Fruit fly (Drosophila melanogaster) whole organism, embryonic: Measurements from ENCODE around the gene Vps26.

ENCODE experiments used
- Adf1 ChIP-seq: fragments of 200-800 bp; sonication (Bioruptor generic); IDR thresholded peaks from 2 replicates; pipeline ENCODE4 v1.3.6; 2022; ENCODE audit warnings: missing biosample characterization, missing genetic modification characterization
- CG10959 ChIP-seq: fragments of 200-800 bp; sonication (Bioruptor generic); IDR thresholded peaks from 2 replicates; pipeline ENCODE4 v1.3.6; 2022; ENCODE audit warnings: missing biosample characterization, missing genetic modification characterization
- CG11093 ChIP-seq: fragments of 200-800 bp; sonication (Bioruptor generic); IDR thresholded peaks from 3 replicates; pipeline ENCODE4 v1.3.6; 2022; ENCODE audit warnings: missing biosample characterization, missing genetic modification characterization
- CG11504 ChIP-seq: fragments of 200-800 bp; sonication (Bioruptor generic); optimal IDR thresholded peaks from 3 replicates; lab custom pipeline; 2019; ENCODE audit warnings: missing biosample characterization, mild to moderate bottlenecking, missing genetic modification characterization, moderate library complexity
- CG11695 ChIP-seq: fragments of 200-800 bp; sonication (Bioruptor generic); IDR thresholded peaks from 3 replicates; pipeline ENCODE4 v1.3.6; 2022; ENCODE audit warnings: missing biosample characterization, missing genetic modification characterization
- CG12744 ChIP-seq: fragments of 200-800 bp; sonication (Bioruptor generic); optimal IDR thresholded peaks from 2 replicates; lab custom pipeline; 2016; ENCODE audit warnings: missing biosample characterization, missing genetic modification characterization
- CG13296 ChIP-seq: fragments of 200-800 bp; sonication (Bioruptor generic); optimal IDR thresholded peaks from 3 replicates; lab custom pipeline; 2018; ENCODE audit warnings: missing biosample characterization, mild to moderate bottlenecking, missing genetic modification characterization
- CG1529 ChIP-seq: fragments of 200-800 bp; sonication (Bioruptor generic); optimal IDR thresholded peaks from 3 replicates; lab custom pipeline; 2018; ENCODE audit warnings: missing biosample characterization, missing genetic modification characterization
- CG15696 ChIP-seq: fragments of 200-800 bp; sonication (Bioruptor generic); optimal IDR thresholded peaks from 2 replicates; lab custom pipeline; 2019; ENCODE audit warnings: missing biosample characterization, mild to moderate bottlenecking, missing genetic modification characterization, moderate library complexity
- CG16863 ChIP-seq: fragments of 200-800 bp; sonication (Bioruptor generic); optimal IDR thresholded peaks from 3 replicates; lab custom pipeline; 2016; ENCODE audit warnings: missing biosample characterization, missing genetic modification characterization
- CG18262 ChIP-seq: fragments of 200-800 bp; optimal IDR thresholded peaks from 3 replicates; lab custom pipeline; 2019; ENCODE audit warnings: missing biosample characterization, mild to moderate bottlenecking, missing genetic modification characterization, moderate library complexity
- CG2120 ChIP-seq: fragments of 200-800 bp; sonication (Bioruptor generic); optimal IDR thresholded peaks from 3 replicates; lab custom pipeline; 2016; ENCODE audit warnings: missing biosample characterization, missing genetic modification characterization
- CG2129 ChIP-seq: fragments of 200-800 bp; sonication (Bioruptor generic); IDR thresholded peaks from 2 replicates; pipeline ENCODE4 v1.3.6; 2022; ENCODE audit warnings: missing biosample characterization, missing genetic modification characterization; ENCODE audit not compliant: partially characterized antibody
- CG2199 ChIP-seq: fragments of 200-800 bp; sonication (Bioruptor generic); IDR thresholded peaks from 3 replicates; pipeline ENCODE4 v1.3.6; 2022; ENCODE audit warnings: missing biosample characterization, missing genetic modification characterization
- CG32772 ChIP-seq: fragments of 200-800 bp; sonication (Bioruptor generic); IDR thresholded peaks from 2 replicates; pipeline ENCODE4 v1.3.6; 2022; ENCODE audit warnings: missing biosample characterization, missing genetic modification characterization
- CG4424 ChIP-seq: fragments of 200-800 bp; sonication (Bioruptor generic); optimal IDR thresholded peaks from 3 replicates; lab custom pipeline; 2016; ENCODE audit warnings: missing biosample characterization, missing genetic modification characterization
- CG4617 ChIP-seq: fragments of 200-800 bp; sonication (Bioruptor generic); optimal IDR thresholded peaks from 3 replicates; lab custom pipeline; 2016; ENCODE audit warnings: missing biosample characterization, missing genetic modification characterization, borderline replicate concordance
- CG6854 ChIP-seq: fragments of 200-800 bp; sonication (Bioruptor generic); optimal IDR thresholded peaks from 3 replicates; lab custom pipeline; 2017; ENCODE audit warnings: missing biosample characterization, mild to moderate bottlenecking, missing genetic modification characterization
- CG8765 ChIP-seq: fragments of 200-800 bp; sonication (Bioruptor generic); IDR thresholded peaks from 2 replicates; pipeline ENCODE4 v1.3.6; 2022; ENCODE audit warnings: missing biosample characterization, missing genetic modification characterization
- CG9437 ChIP-seq: fragments of 200-800 bp; sonication (Bioruptor generic); optimal IDR thresholded peaks from 2 replicates; lab custom pipeline; 2018; ENCODE audit warnings: missing biosample characterization, mild to moderate bottlenecking, missing genetic modification characterization
- CG9797 ChIP-seq: fragments of 200-800 bp; sonication (Bioruptor generic); optimal IDR thresholded peaks from 3 replicates; lab custom pipeline; 2018; ENCODE audit warnings: missing biosample characterization, mild to moderate bottlenecking, missing genetic modification characterization
- CG9876 ChIP-seq: fragments of 200-800 bp; sonication (Bioruptor generic); optimal IDR thresholded peaks from 2 replicates; lab custom pipeline; 2016; ENCODE audit warnings: missing biosample characterization, missing genetic modification characterization
- CTCF ChIP-seq: fragments of 200-800 bp; sonication (Bioruptor generic); optimal IDR thresholded peaks from 2 replicates; lab custom pipeline; 2017; ENCODE audit warnings: missing biosample characterization, mild to moderate bottlenecking, missing genetic modification characterization, moderate library complexity
- Chrac-16 ChIP-seq: fragments of 200-800 bp; sonication (Bioruptor generic); optimal IDR thresholded peaks from 3 replicates; lab custom pipeline; 2016; ENCODE audit warnings: missing biosample characterization, missing genetic modification characterization
- D19A ChIP-seq: fragments of 200-800 bp; optimal IDR thresholded peaks from 3 replicates; lab custom pipeline; 2019; ENCODE audit warnings: missing biosample characterization, mild to moderate bottlenecking, missing genetic modification characterization, moderate library complexity
- D19B ChIP-seq: fragments of 200-800 bp; sonication (Bioruptor generic); optimal IDR thresholded peaks from 2 replicates; lab custom pipeline; 2017; ENCODE audit warnings: missing biosample characterization, mild to moderate bottlenecking, missing genetic modification characterization
- H2.0 ChIP-seq: fragments of 200-800 bp; sonication (Bioruptor generic); IDR thresholded peaks from 2 replicates; pipeline ENCODE4 v1.3.6; 2022; ENCODE audit warnings: missing biosample characterization, missing genetic modification characterization
- Kr ChIP-seq: fragments of 200-800 bp; sonication (Bioruptor generic); optimal IDR thresholded peaks from 2 replicates; lab custom pipeline; 2017; ENCODE audit warnings: missing biosample characterization, mild to moderate bottlenecking, missing genetic modification characterization
- Mad ChIP-seq: fragments of 200-800 bp; sonication (Bioruptor generic); optimal IDR thresholded peaks from 2 replicates; lab custom pipeline; 2016; ENCODE audit warnings: missing biosample characterization, missing genetic modification characterization
- PHDP ChIP-seq: fragments of 200-800 bp; sonication (Bioruptor generic); optimal IDR thresholded peaks from 3 replicates; lab custom pipeline; 2018; ENCODE audit warnings: missing biosample characterization, mild to moderate bottlenecking, missing genetic modification characterization, moderate library complexity
- Poxn ChIP-seq: fragments of 200-800 bp; sonication (Bioruptor generic); IDR thresholded peaks from 2 replicates; pipeline ENCODE4 v1.3.6; 2022; ENCODE audit warnings: missing biosample characterization, missing genetic modification characterization
- Sin3A ChIP-seq: fragments of >200 bp; optimal IDR thresholded peaks from 2 replicates; lab custom pipeline; 2018
- Six4 ChIP-seq: fragments of 200-800 bp; sonication (Bioruptor generic); optimal IDR thresholded peaks from 2 replicates; lab custom pipeline; 2016; ENCODE audit warnings: missing biosample characterization, missing genetic modification characterization
- Vsx1 ChIP-seq: fragments of 200-800 bp; sonication (Bioruptor generic); optimal IDR thresholded peaks from 2 replicates; lab custom pipeline; 2017; ENCODE audit warnings: missing biosample characterization, mild to moderate bottlenecking, missing genetic modification characterization, missing genetic modification reagents
- Xbp1 ChIP-seq: fragments of 200-800 bp; sonication (Bioruptor generic); optimal IDR thresholded peaks from 3 replicates; lab custom pipeline; 2016; ENCODE audit warnings: missing biosample characterization, mild to moderate bottlenecking, missing genetic modification characterization
- ab ChIP-seq: fragments of 200-800 bp; sonication (Bioruptor generic); optimal IDR thresholded peaks from 2 replicates; lab custom pipeline; 2016; ENCODE audit warnings: missing biosample characterization, missing genetic modification characterization
- ase ChIP-seq: fragments of 200-800 bp; sonication (Bioruptor generic); IDR thresholded peaks from 3 replicates; pipeline ENCODE4 v1.3.6; 2022; ENCODE audit warnings: missing biosample characterization, missing genetic modification characterization
- caup ChIP-seq: fragments of 200-800 bp; sonication (Bioruptor generic); optimal IDR thresholded peaks from 3 replicates; lab custom pipeline; 2017; ENCODE audit warnings: missing biosample characterization, mild to moderate bottlenecking, missing genetic modification characterization, moderate library complexity; ENCODE audit not compliant: severe bottlenecking
- cg ChIP-seq: fragments of 200-800 bp; sonication (Bioruptor generic); optimal IDR thresholded peaks from 3 replicates; lab custom pipeline; 2019; ENCODE audit warnings: missing biosample characterization, mild to moderate bottlenecking, missing genetic modification characterization, moderate library complexity
- dan ChIP-seq: fragments of 200-800 bp; sonication (Bioruptor generic); IDR thresholded peaks from 2 replicates; pipeline ENCODE4 v1.3.6; 2022; ENCODE audit warnings: missing biosample characterization, missing genetic modification characterization
- esg ChIP-seq: fragments of 200-800 bp; sonication (Bioruptor generic); conservative IDR thresholded peaks from 2 replicates; pipeline ENCODE4 v1.3.6; 2022; ENCODE audit warnings: missing biosample characterization, missing genetic modification characterization
- exex ChIP-seq: fragments of 200-800 bp; sonication (Bioruptor generic); optimal IDR thresholded peaks from 4 replicates; lab custom pipeline; 2018; ENCODE audit warnings: missing biosample characterization, mild to moderate bottlenecking, missing genetic modification characterization, moderate library complexity
- ftz-f1 ChIP-seq: fragments of 200-800 bp; sonication (Bioruptor generic); optimal IDR thresholded peaks from 2 replicates; lab custom pipeline; 2016; ENCODE audit warnings: missing biosample characterization, missing genetic modification characterization
- gsb-n ChIP-seq: fragments of 200-800 bp; sonication (Bioruptor generic); optimal IDR thresholded peaks from 3 replicates; lab custom pipeline; 2018; ENCODE audit warnings: missing biosample characterization, mild to moderate bottlenecking, missing genetic modification characterization
- lov ChIP-seq, 2 experiments: fragments of 200-800 bp in 1 of 2; fragments of >200 bp in 1 of 2; sonication (Bioruptor generic) in 1 of 2; IDR thresholded peaks in 1 of 2; optimal IDR thresholded peaks in 1 of 2; 2 replicates in 1 of 2; 3 replicates in 1 of 2; pipeline versions ENCODE4 v1.3.6 to Lab custom; 2017 to 2022; ENCODE audit warnings: missing biosample characterization in 1 of 2, missing genetic modification characterization in 1 of 2
- nom ChIP-seq: fragments of 200-800 bp; sonication (Bioruptor generic); optimal IDR thresholded peaks from 2 replicates; lab custom pipeline; 2017; ENCODE audit warnings: missing biosample characterization, missing genetic modification characterization, mild to moderate bottlenecking, moderate library complexity, missing genetic modification reagents
- odd ChIP-seq: fragments of 200-800 bp; sonication (Bioruptor generic); optimal IDR thresholded peaks from 2 replicates; lab custom pipeline; 2017; ENCODE audit warnings: missing biosample characterization, mild to moderate bottlenecking, missing genetic modification characterization
- onecut ChIP-seq: fragments of 200-800 bp; sonication (Bioruptor generic); IDR thresholded peaks from 2 replicates; pipeline ENCODE4 v1.3.6; 2022; ENCODE audit warnings: missing biosample characterization, missing genetic modification characterization
- seq ChIP-seq: fragments of 200-800 bp; sonication (Bioruptor generic); IDR thresholded peaks from 2 replicates; pipeline ENCODE4 v1.3.6; 2022; ENCODE audit warnings: missing biosample characterization, missing genetic modification characterization
- so ChIP-seq: fragments of 200-800 bp; sonication (Bioruptor generic); IDR thresholded peaks from 3 replicates; pipeline ENCODE4 v1.3.6; 2022; ENCODE audit warnings: missing biosample characterization, missing genetic modification characterization
- ssp ChIP-seq: fragments of 200-800 bp; sonication (Bioruptor generic); IDR thresholded peaks from 2 replicates; pipeline ENCODE4 v1.3.6; 2022; ENCODE audit warnings: missing biosample characterization, missing genetic modification characterization
- tgo ChIP-seq: fragments of 200-800 bp; sonication (Bioruptor generic); IDR thresholded peaks from 3 replicates; pipeline ENCODE4 v1.3.6; 2022; ENCODE audit warnings: missing biosample characterization, missing genetic modification characterization
- vvl ChIP-seq: fragments of 200-800 bp; sonication (Bioruptor generic); IDR thresholded peaks from 2 replicates; pipeline ENCODE4 v1.3.6; 2022; ENCODE audit warnings: missing biosample characterization, missing genetic modification characterization
- zf30C ChIP-seq: fragments of 200-800 bp; sonication (Bioruptor generic); optimal IDR thresholded peaks from 3 replicates; lab custom pipeline; 2018; ENCODE audit warnings: missing biosample characterization, mild to moderate bottlenecking, missing genetic modification characterization

Vps26 gene

DNA sequence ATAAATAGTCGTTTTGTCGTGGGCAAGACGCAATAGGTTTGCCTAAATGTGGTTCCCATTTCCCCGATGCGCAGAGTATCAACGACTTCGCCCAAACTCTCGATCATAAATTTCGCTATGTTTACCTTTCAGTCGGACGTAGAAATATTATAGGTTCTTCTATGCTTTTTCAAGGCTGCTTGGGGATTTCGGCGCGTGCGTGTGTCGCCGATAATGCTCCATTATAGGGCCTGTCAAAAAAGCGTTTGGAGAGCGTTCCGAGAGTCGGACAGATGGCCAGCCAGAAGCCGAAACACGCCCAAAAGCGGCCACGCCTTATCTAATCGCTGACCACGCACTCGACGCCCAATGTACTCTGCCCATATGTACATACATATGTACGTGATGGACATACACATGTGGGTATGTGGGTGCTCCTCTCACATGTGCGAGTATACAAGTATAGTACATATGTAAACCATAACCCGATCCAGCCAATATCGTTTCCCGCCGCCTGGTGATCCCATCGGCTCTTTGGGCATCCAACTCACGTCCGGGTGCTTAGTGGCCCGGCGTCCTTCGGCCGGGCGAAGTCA, 24.9 kb upstream of the Vps26 start (continued):
- TF ChIP-seq CG32772 (GFP tag; lab: Robert Waterston, UW) = no peak
- TF ChIP-seq Adf1 = no peak
- TF ChIP-seq CG6854 (GFP tag; lab: Kevin White, UChicago) = no peak
- TF ChIP-seq exex (tag; lab: Kevin White, UChicago) = peak; percentile 67
- no peak for TF ChIP-seq seq
- no peak for TF ChIP-seq onecut
- TF ChIP-seq caup (GFP tag; lab: Kevin White, UChicago) = no peak
- peak; percentile 17 for TF ChIP-seq ftz-f1 (GFP tag; lab: Kevin White, UChicago)
- no peak for TF ChIP-seq CTCF (GFP tag; lab: Kevin White, UChicago)
- TF ChIP-seq CG9797 (GFP tag; lab: Kevin White, UChicago) = no peak
- no peak for TF ChIP-seq CG9437 (GFP tag; lab: Kevin White, UChicago)
- TF ChIP-seq CG4617 = no peak
- TF ChIP-seq CG11093 (GFP tag; lab: Robert Waterston, UW) = no peak
- no peak for TF ChIP-seq CG4424 (GFP tag; lab: Kevin White, UChicago)
- TF ChIP-seq nom (GFP tag; lab: Kevin White, UChicago) = no peak
- TF ChIP-seq CG12744 (GFP tag; lab: Kevin White, UChicago) = no peak
- TF ChIP-seq D19B (GFP tag; lab: Kevin White, UChicago) = no peak
- no peak for TF ChIP-seq CG10959 (GFP tag; lab: Robert Waterston, UW)
- peak; percentile 12 for TF ChIP-seq cg (GFP tag; lab: Kevin White, UChicago)
- no peak for TF ChIP-seq CG2199 (GFP tag; lab: Robert Waterston, UW)
- no peak for TF ChIP-seq ase (GFP tag; lab: Robert Waterston, UW)
- TF ChIP-seq CG2129 (GFP tag; lab: Robert Waterston, UW) = no peak
- no peak for TF ChIP-seq Xbp1 (GFP tag; lab: Kevin White, UChicago)
- no peak for TF ChIP-seq CG9876
- TF ChIP-seq Kr (GFP tag; lab: Kevin White, UChicago) = no peak
- TF ChIP-seq CG11695 = no peak
- TF ChIP-seq Sin3A = no peak
- TF ChIP-seq odd = no peak
- TF ChIP-seq D19A = peak; percentile 38
- no peak for TF ChIP-seq CG18262
- TF ChIP-seq CG8765 (GFP tag; lab: Robert Waterston, UW) = no peak
- TF ChIP-seq Six4 (GFP tag; lab: Kevin White, UChicago) = no peak
- no peak for TF ChIP-seq ssp
- no peak for TF ChIP-seq zf30C
- TF ChIP-seq Mad (GFP tag; lab: Kevin White, UChicago) = no peak
- TF ChIP-seq so (GFP tag; lab: Robert Waterston, UW) = no peak
- TF ChIP-seq lov (optimal IDR thresholded peaks at IDR 0.05; lab: Kevin White, UChicago) = no peak
- TF ChIP-seq lov (GFP tag; IDR thresholded peaks at IDR 0.05; lab: Robert Waterston, UW) = no peak
- no peak for TF ChIP-seq CG15696 (tag; lab: Kevin White, UChicago)
- no peak for TF ChIP-seq CG16863 (GFP tag; lab: Kevin White, UChicago)
- TF ChIP-seq CG2120 = peak; percentile 23

DNA sequence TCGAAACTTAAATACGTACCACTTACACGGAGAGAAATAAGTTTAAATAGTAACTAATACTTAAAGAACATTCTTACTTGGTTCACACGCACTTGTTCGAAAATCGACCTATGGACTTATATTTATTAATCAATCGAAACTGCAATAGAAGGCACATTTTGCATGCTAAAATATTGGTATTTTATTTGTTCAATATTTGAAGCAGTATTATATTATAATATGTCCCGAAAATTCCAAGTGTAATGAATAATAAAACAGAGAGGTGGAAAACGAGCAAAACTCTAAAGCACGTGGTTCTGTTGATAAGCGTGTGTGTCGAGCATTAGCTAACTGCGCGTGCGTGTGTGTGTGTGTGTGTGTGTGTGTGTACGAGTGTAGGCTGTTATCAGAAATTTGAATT, 23.7 kb upstream of the Vps26 start:
- TF ChIP-seq gsb-n (peak; percentile 64), ab (GFP tag; lab: Kevin White, UChicago) (peak; percentile 47), esg (GFP tag; lab: Robert Waterston, UW) (peak; percentile 67), Vsx1 (GFP tag; lab: Kevin White, UChicago) (peak; percentile 81), tgo (GFP tag; lab: Robert Waterston, UW) (peak; percentile 81), PHDP (tag; lab: Kevin White, UChicago) (peak; percentile 92), dan (GFP tag; lab: Robert Waterston, UW) (no peak), CG13296 (peak; percentile 93), CG11504 (tag; lab: Kevin White, UChicago) (peak; percentile 89), CTCF (GFP tag; lab: Kevin White, UChicago) (peak; percentile 36), H2.0 (GFP tag; lab: Robert Waterston, UW) (peak; percentile 74), Chrac-16 (GFP tag; lab: Kevin White, UChicago) (peak; percentile 74), Poxn (GFP tag; lab: Robert Waterston, UW) (peak; percentile 66; the same call in 1 of the 2 replicates), vvl (GFP tag; lab: Robert Waterston, UW) (peak; percentile 82), CG1529 (GFP tag; lab: Kevin White, UChicago) (peak; percentile 54)
